Fruit fly (Drosophila melanogaster) whole organism, prepupa: Measurements from ENCODE around the gene Mur2B.
A peak's percentile ranks its signal among the peaks of the same experiment; 100 is the strongest.

Source experiments
- Blimp-1 ChIP-seq: fragments of 200-800 bp; sonication (Bioruptor generic); optimal IDR thresholded peaks from 3 replicates; lab custom pipeline; 2017; ENCODE audit warnings: missing biosample characterization, missing genetic modification characterization, mild to moderate bottlenecking, moderate library complexity, missing genetic modification reagents
- CG11294 ChIP-seq: fragments of 200-800 bp; sonication (Bioruptor generic); IDR thresholded peaks from 2 replicates; pipeline ENCODE4 v1.3.6; 2022; ENCODE audit warnings: missing biosample characterization, missing genetic modification characterization
- CG11762 ChIP-seq: fragments of 200-800 bp; sonication (Bioruptor generic); optimal IDR thresholded peaks from 3 replicates; lab custom pipeline; 2016; ENCODE audit warnings: missing biosample characterization, missing genetic modification characterization; ENCODE audit not compliant: insufficient read depth
- CG11902 ChIP-seq: fragments of 200-800 bp; sonication (Bioruptor generic); optimal IDR thresholded peaks from 3 replicates; lab custom pipeline; 2016; ENCODE audit warnings: missing biosample characterization, missing genetic modification characterization
- CG15336 ChIP-seq: fragments of 200-800 bp; sonication (Bioruptor generic); IDR thresholded peaks from 2 replicates; pipeline ENCODE4 v1.3.6; 2022; ENCODE audit warnings: missing biosample characterization, missing genetic modification characterization
- CG1621 ChIP-seq: fragments of 200-800 bp; sonication (Bioruptor generic); optimal IDR thresholded peaks from 3 replicates; lab custom pipeline; 2018; ENCODE audit warnings: missing biosample characterization, mild to moderate bottlenecking, missing genetic modification characterization
- CG16779 ChIP-seq: fragments of 200-800 bp; sonication (Bioruptor generic); optimal IDR thresholded peaks from 3 replicates; lab custom pipeline; 2017; ENCODE audit warnings: missing biosample characterization, mild to moderate bottlenecking, missing genetic modification characterization
- CG3032 ChIP-seq: fragments of 200-800 bp; optimal IDR thresholded peaks from 2 replicates; lab custom pipeline; 2019; ENCODE audit warnings: missing biosample characterization, mild to moderate bottlenecking, missing genetic modification characterization, moderate library complexity
- CG31627 ChIP-seq: fragments of 200-800 bp; sonication (Bioruptor generic); optimal IDR thresholded peaks from 3 replicates; lab custom pipeline; 2016; ENCODE audit warnings: missing biosample characterization, missing genetic modification characterization
- CG32006 ChIP-seq: fragments of 200-800 bp; sonication (Bioruptor generic); optimal IDR thresholded peaks from 3 replicates; lab custom pipeline; 2017; ENCODE audit warnings: missing biosample characterization, mild to moderate bottlenecking, missing genetic modification characterization
- CG34406 ChIP-seq: fragments of 200-800 bp; sonication (Bioruptor generic); optimal IDR thresholded peaks from 3 replicates; lab custom pipeline; 2016; ENCODE audit warnings: missing biosample characterization, missing genetic modification characterization
- CG3919 ChIP-seq: fragments of 200-800 bp; sonication (Bioruptor generic); optimal IDR thresholded peaks from 3 replicates; lab custom pipeline; 2016; ENCODE audit warnings: missing biosample characterization, missing genetic modification characterization
- CG4318 ChIP-seq: fragments of 200-800 bp; sonication (Bioruptor generic); optimal IDR thresholded peaks from 3 replicates; lab custom pipeline; 2017; ENCODE audit warnings: missing biosample characterization, mild to moderate bottlenecking, missing genetic modification characterization
- CG6163 ChIP-seq: fragments of 200-800 bp; sonication (Bioruptor generic); IDR thresholded peaks from 3 replicates; pipeline ENCODE4 v1.3.6; 2022; ENCODE audit warnings: missing biosample characterization, missing genetic modification characterization
- CG6792 ChIP-seq: fragments of 200-800 bp; sonication (Bioruptor generic); optimal IDR thresholded peaks from 3 replicates; lab custom pipeline; 2016; ENCODE audit warnings: missing biosample characterization, missing genetic modification characterization
- CG6808 ChIP-seq: fragments of 200-800 bp; sonication (Bioruptor generic); optimal IDR thresholded peaks from 3 replicates; lab custom pipeline; 2017; ENCODE audit warnings: missing biosample characterization, missing genetic modification characterization, mild to moderate bottlenecking, moderate library complexity, missing genetic modification reagents
- CG7368 ChIP-seq: fragments of 200-800 bp; sonication (Bioruptor generic); optimal IDR thresholded peaks from 3 replicates; lab custom pipeline; 2016; ENCODE audit warnings: missing biosample characterization, missing genetic modification characterization
- CG8119 ChIP-seq: fragments of 200-800 bp; sonication (Bioruptor generic); IDR thresholded peaks from 3 replicates; pipeline ENCODE4 v1.3.6; 2022; ENCODE audit warnings: missing biosample characterization, missing genetic modification characterization
- CG8319 ChIP-seq: fragments of 200-800 bp; sonication (Bioruptor generic); optimal IDR thresholded peaks from 3 replicates; lab custom pipeline; 2016; ENCODE audit warnings: missing biosample characterization, missing genetic modification characterization
- Eip75B ChIP-seq: fragments of 200-800 bp; sonication (Bioruptor generic); optimal IDR thresholded peaks from 3 replicates; lab custom pipeline; 2016; ENCODE audit warnings: missing biosample characterization, missing genetic modification characterization
- Eip78C ChIP-seq: fragments of 200-800 bp; sonication (Bioruptor generic); peaks from one replicate; lab custom pipeline; 2016; ENCODE audit warnings: missing biosample characterization, missing genetic modification characterization
- Ets21C ChIP-seq: fragments of 200-800 bp; sonication (Bioruptor generic); optimal IDR thresholded peaks from 3 replicates; lab custom pipeline; 2016; ENCODE audit warnings: missing biosample characterization, missing genetic modification characterization
- Hr38 ChIP-seq: sonication (Bioruptor generic); optimal IDR thresholded peaks from 2 replicates; lab custom pipeline; 2016; ENCODE audit warnings: missing biosample characterization, missing genetic modification characterization
- Hr39 ChIP-seq: fragments of 200-800 bp; sonication (Bioruptor generic); optimal IDR thresholded peaks from 2 replicates; lab custom pipeline; 2016; ENCODE audit warnings: missing biosample characterization, missing genetic modification characterization
- Met ChIP-seq: fragments of 200-800 bp; sonication (Bioruptor generic); optimal IDR thresholded peaks from 3 replicates; lab custom pipeline; 2016; ENCODE audit warnings: missing biosample characterization, missing genetic modification characterization
- OdsH ChIP-seq: fragments of 200-800 bp; sonication (Bioruptor generic); optimal IDR thresholded peaks from 3 replicates; lab custom pipeline; 2016; ENCODE audit warnings: missing biosample characterization, missing genetic modification characterization
- Smox ChIP-seq: fragments of 200-800 bp; sonication (Bioruptor generic); optimal IDR thresholded peaks from 3 replicates; lab custom pipeline; 2016; ENCODE audit warnings: missing biosample characterization, missing genetic modification characterization
- Sox102F ChIP-seq: fragments of 200-800 bp; sonication (Bioruptor generic); optimal IDR thresholded peaks from 2 replicates; lab custom pipeline; 2016; ENCODE audit warnings: missing biosample characterization, mild to moderate bottlenecking, missing genetic modification characterization
- Sox14 ChIP-seq: fragments of 200-800 bp; sonication (Bioruptor generic); optimal IDR thresholded peaks from 3 replicates; lab custom pipeline; 2016; ENCODE audit warnings: missing biosample characterization, missing genetic modification characterization
- Sox15 ChIP-seq: fragments of 200-800 bp; sonication (Bioruptor generic); optimal IDR thresholded peaks from 3 replicates; lab custom pipeline; 2016; ENCODE audit warnings: missing biosample characterization, missing genetic modification characterization
- achi ChIP-seq: fragments of 200-800 bp; sonication (Bioruptor generic); optimal IDR thresholded peaks from 3 replicates; lab custom pipeline; 2016; ENCODE audit warnings: missing biosample characterization, missing genetic modification characterization
- acj6 ChIP-seq: fragments of 200-800 bp; sonication (Bioruptor generic); optimal IDR thresholded peaks from 3 replicates; lab custom pipeline; 2016; ENCODE audit warnings: missing biosample characterization, missing genetic modification characterization
- cyc ChIP-seq: fragments of 200-800 bp; sonication (Bioruptor generic); optimal IDR thresholded peaks from 3 replicates; lab custom pipeline; 2016; ENCODE audit warnings: missing biosample characterization, missing genetic modification characterization
- dac ChIP-seq: fragments of 200-800 bp; sonication (Bioruptor generic); optimal IDR thresholded peaks from 2 replicates; lab custom pipeline; 2017; ENCODE audit warnings: missing biosample characterization, mild to moderate bottlenecking, missing genetic modification characterization
- eg ChIP-seq: fragments of 200-800 bp; sonication (Bioruptor generic); IDR thresholded peaks from 3 replicates; pipeline ENCODE4 v1.3.6; 2022; ENCODE audit warnings: missing biosample characterization, missing genetic modification characterization
- esn ChIP-seq: fragments of 200-800 bp; sonication (Bioruptor generic); optimal IDR thresholded peaks from 2 replicates; lab custom pipeline; 2016; ENCODE audit warnings: missing biosample characterization, mild to moderate bottlenecking, missing genetic modification characterization, moderate library complexity
- fd59A ChIP-seq: fragments of 200-800 bp; sonication (Bioruptor generic); optimal IDR thresholded peaks from 2 replicates; lab custom pipeline; 2017; ENCODE audit warnings: missing biosample characterization, mild to moderate bottlenecking, missing genetic modification characterization, missing genetic modification reagents
- fd85E ChIP-seq: fragments of 200-800 bp; sonication (Bioruptor generic); optimal IDR thresholded peaks from 3 replicates; lab custom pipeline; 2016; ENCODE audit warnings: missing biosample characterization, missing genetic modification characterization
- fkh ChIP-seq: fragments of 200-800 bp; sonication (Bioruptor generic); optimal IDR thresholded peaks from 3 replicates; lab custom pipeline; 2017; ENCODE audit warnings: missing biosample characterization, mild to moderate bottlenecking, missing genetic modification characterization, moderate library complexity
- lz ChIP-seq: fragments of 200-800 bp; sonication (Bioruptor generic); optimal IDR thresholded peaks from 3 replicates; lab custom pipeline; 2016; ENCODE audit warnings: missing biosample characterization, missing genetic modification characterization
- net ChIP-seq: fragments of 200-800 bp; sonication (Bioruptor generic); optimal IDR thresholded peaks from 3 replicates; lab custom pipeline; 2016; ENCODE audit warnings: missing biosample characterization, missing genetic modification characterization
- spab ChIP-seq: fragments of 200-800 bp; sonication (Bioruptor generic); optimal IDR thresholded peaks from 2 replicates; lab custom pipeline; 2017; ENCODE audit warnings: missing biosample characterization, mild to moderate bottlenecking, missing genetic modification characterization, missing genetic modification reagents
- ss ChIP-seq, 2 experiments: fragments of 200-800 bp; sonication (Bioruptor generic); optimal IDR thresholded peaks; 2 replicates in 1 of 2; 3 replicates in 1 of 2; lab custom pipeline; 2017 to 2018; ENCODE audit warnings: mild to moderate bottlenecking in 2 of 2, missing biosample characterization in 2 of 2, missing genetic modification characterization in 2 of 2, moderate library complexity in 1 of 2
- svp ChIP-seq: fragments of 200-800 bp; sonication (Bioruptor generic); peaks from one replicate; lab custom pipeline; 2016; ENCODE audit warnings: missing biosample characterization, missing genetic modification characterization
- topi ChIP-seq: fragments of 200-800 bp; sonication (Bioruptor generic); optimal IDR thresholded peaks from 3 replicates; lab custom pipeline; 2016; ENCODE audit warnings: missing biosample characterization, missing genetic modification characterization
- vri ChIP-seq: fragments of 200-800 bp; sonication (Bioruptor generic); optimal IDR thresholded peaks from 3 replicates; lab custom pipeline; 2016; ENCODE audit warnings: missing biosample characterization, mild to moderate bottlenecking, missing genetic modification characterization

The Mur2B gene

DNA sequence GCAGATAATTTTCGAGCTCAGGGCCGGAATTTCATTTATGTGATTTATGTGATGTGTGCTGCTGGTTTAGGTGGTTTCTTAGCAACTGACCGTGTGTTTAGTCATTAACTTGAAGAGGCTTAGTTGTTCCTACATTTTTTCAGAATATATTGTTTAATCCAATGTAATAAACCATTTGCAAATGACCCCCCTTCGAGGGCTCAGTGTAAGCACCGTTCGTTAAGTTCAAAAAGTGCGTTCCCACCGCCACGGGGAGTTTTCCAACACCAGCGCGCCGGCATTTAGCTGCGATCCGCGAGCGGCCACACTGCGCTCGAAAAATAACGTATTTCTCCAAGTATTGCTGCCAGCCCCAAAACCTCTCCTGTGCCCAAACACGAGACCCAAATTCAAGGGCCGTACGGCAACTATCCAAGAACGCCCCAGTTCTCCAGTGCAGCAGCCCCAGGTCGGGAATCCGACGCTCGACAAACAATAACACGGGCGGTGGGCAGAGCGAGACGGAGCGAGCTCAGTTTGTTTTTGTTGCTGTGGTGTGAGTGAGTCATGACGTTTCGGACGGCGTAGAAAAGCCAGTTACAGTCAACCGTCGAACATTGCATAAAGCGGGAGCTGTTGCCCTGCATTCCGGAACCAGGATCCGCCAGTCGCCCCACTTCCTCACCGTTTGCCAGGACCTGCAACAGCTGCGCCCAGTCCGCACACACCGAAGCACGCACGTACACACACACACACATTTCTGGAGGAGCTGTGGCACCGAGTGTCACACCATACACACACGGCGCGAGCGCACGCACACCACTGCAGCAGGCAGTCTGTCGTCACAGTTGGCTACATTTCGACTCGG, 190.1 kb downstream of the Mur2B start, which contains the start of gene rush:
TSS of gene rush (plus strand) at position 277 of the 847 bp plus-strand sequence.
- TF ChIP-seq Sox15 (GFP tag; lab: Kevin White, UChicago) (no peak), Hr38 (GFP tag; lab: Kevin White, UChicago) (no peak), CG6792 (GFP tag; lab: Kevin White, UChicago) (peak; percentile 13), CG15336 (GFP tag; lab: Robert Waterston, UW) (0 out of 2 replicates have a peak, but pooled peaks have one; percentile 16), fd59A (GFP tag; lab: Kevin White, UChicago) (no peak), spab (GFP tag; lab: Kevin White, UChicago) (no peak), CG31627 (peak; percentile 51), CG1621 (tag; lab: Kevin White, UChicago) (no peak), Eip75B (GFP tag; lab: Kevin White, UChicago) (peak; percentile 25), cyc (GFP tag; lab: Kevin White, UChicago) (peak; percentile 24), CG11294 (GFP tag; lab: Robert Waterston, UW) (no peak), Blimp-1 (GFP tag; lab: Kevin White, UChicago) (no peak), CG4318 (GFP tag; lab: Kevin White, UChicago) (no peak), Eip78C (peak; percentile 70), vri (GFP tag; lab: Kevin White, UChicago) (no peak), CG11902 (GFP tag; lab: Kevin White, UChicago) (peak; percentile 17), eg (GFP tag; lab: Robert Waterston, UW) (peak; percentile 36; the same call in 1 of the 3 replicates), OdsH (GFP tag; lab: Kevin White, UChicago) (peak; percentile 48), CG32006 (GFP tag; lab: Kevin White, UChicago) (peak; percentile 34), CG8319 (no peak), CG16779 (no peak), CG7368 (GFP tag; lab: Kevin White, UChicago) (no peak), acj6 (peak; percentile 44), CG6163 (GFP tag; lab: Robert Waterston, UW) (0 out of 3 replicates have a peak, but pooled peaks have one; percentile 41), Ets21C (GFP tag; lab: Kevin White, UChicago) (peak; percentile 32), lz (GFP tag; lab: Kevin White, UChicago) (peak; percentile 30), CG3919 (GFP tag; lab: Kevin White, UChicago) (peak; percentile 11), dac (GFP tag; lab: Kevin White, UChicago) (peak; percentile 2), Sox102F (GFP tag; lab: Kevin White, UChicago) (no peak), fkh (GFP tag; lab: Kevin White, UChicago) (peak; percentile 46), ss (GFP tag; optimal IDR thresholded peaks at IDR 0.05; lab: Kevin White, UChicago) (peak in 1 of 2 experiments; percentile 15), CG6808 (GFP tag; lab: Kevin White, UChicago) (peak; percentile 19), net (peak; percentile 18), esn (GFP tag; lab: Kevin White, UChicago) (peak; percentile 36), Met (GFP tag; lab: Kevin White, UChicago) (no peak), CG11762 (GFP tag; lab: Kevin White, UChicago) (no peak), CG34406 (GFP tag; lab: Kevin White, UChicago) (peak; percentile 7), CG3032 (peak; percentile 22), topi (GFP tag; lab: Kevin White, UChicago) (peak; percentile 44), Smox (peak; percentile 32), Sox14 (GFP tag; lab: Kevin White, UChicago) (peak; percentile 32), fd85E (GFP tag; lab: Kevin White, UChicago) (no peak), achi (GFP tag; lab: Kevin White, UChicago) (peak; percentile 28), Hr39 (GFP tag; lab: Kevin White, UChicago) (peak; percentile 57), svp (GFP tag; lab: Kevin White, UChicago) (no peak), CG8119 (GFP tag; lab: Robert Waterston, UW) (no peak)
- TF ChIP-seq, all 60 proteins: peak for 28
